Fruit fly (Drosophila melanogaster): ENCODE measurements around the gene yip2.

- no peak for TF ChIP-seq CG8478 (optimal IDR thresholded peaks at IDR 0.05)
- TF ChIP-seq CTCF (optimal IDR thresholded peaks at IDR 0.05): no peak
Observed at dm6 chr2L:9956993-9957652, 42.1 kb downstream of the yip2 start, which contains the start of the genes CG4658 and CG5846.

Data from S2 (cell line).